Fruit fly (Drosophila melanogaster) whole organism, prepupa: ENCODE data around the gene RpS10a.

ENCODE experiments used
- Blimp-1 ChIP-seq: fragments of 200-800 bp; sonication (Bioruptor generic); optimal IDR thresholded peaks from 3 replicates; lab custom pipeline; 2017; ENCODE audit warnings: missing biosample characterization, missing genetic modification characterization, mild to moderate bottlenecking, moderate library complexity, missing genetic modification reagents
- CG10669 ChIP-seq: fragments of 200-800 bp; sonication (Bioruptor generic); optimal IDR thresholded peaks from 3 replicates; lab custom pipeline; 2018; ENCODE audit warnings: missing biosample characterization, mild to moderate bottlenecking, missing genetic modification characterization, moderate library complexity
- CG11294 ChIP-seq: fragments of 200-800 bp; sonication (Bioruptor generic); IDR thresholded peaks from 2 replicates; pipeline ENCODE4 v1.3.6; 2022; ENCODE audit warnings: missing biosample characterization, missing genetic modification characterization
- CG11762 ChIP-seq: fragments of 200-800 bp; sonication (Bioruptor generic); optimal IDR thresholded peaks from 3 replicates; lab custom pipeline; 2016; ENCODE audit warnings: missing biosample characterization, missing genetic modification characterization; ENCODE audit not compliant: insufficient read depth
- CG11902 ChIP-seq: fragments of 200-800 bp; sonication (Bioruptor generic); optimal IDR thresholded peaks from 3 replicates; lab custom pipeline; 2016; ENCODE audit warnings: missing biosample characterization, missing genetic modification characterization
- CG15336 ChIP-seq: fragments of 200-800 bp; sonication (Bioruptor generic); IDR thresholded peaks from 2 replicates; pipeline ENCODE4 v1.3.6; 2022; ENCODE audit warnings: missing biosample characterization, missing genetic modification characterization
- CG1621 ChIP-seq: fragments of 200-800 bp; sonication (Bioruptor generic); optimal IDR thresholded peaks from 3 replicates; lab custom pipeline; 2018; ENCODE audit warnings: missing biosample characterization, mild to moderate bottlenecking, missing genetic modification characterization
- CG16779 ChIP-seq: fragments of 200-800 bp; sonication (Bioruptor generic); optimal IDR thresholded peaks from 3 replicates; lab custom pipeline; 2017; ENCODE audit warnings: missing biosample characterization, mild to moderate bottlenecking, missing genetic modification characterization
- CG3032 ChIP-seq: fragments of 200-800 bp; optimal IDR thresholded peaks from 2 replicates; lab custom pipeline; 2019; ENCODE audit warnings: missing biosample characterization, mild to moderate bottlenecking, missing genetic modification characterization, moderate library complexity
- CG31627 ChIP-seq: fragments of 200-800 bp; sonication (Bioruptor generic); optimal IDR thresholded peaks from 3 replicates; lab custom pipeline; 2016; ENCODE audit warnings: missing biosample characterization, missing genetic modification characterization
- CG32006 ChIP-seq: fragments of 200-800 bp; sonication (Bioruptor generic); optimal IDR thresholded peaks from 3 replicates; lab custom pipeline; 2017; ENCODE audit warnings: missing biosample characterization, mild to moderate bottlenecking, missing genetic modification characterization
- CG34406 ChIP-seq: fragments of 200-800 bp; sonication (Bioruptor generic); optimal IDR thresholded peaks from 3 replicates; lab custom pipeline; 2016; ENCODE audit warnings: missing biosample characterization, missing genetic modification characterization
- CG3919 ChIP-seq: fragments of 200-800 bp; sonication (Bioruptor generic); optimal IDR thresholded peaks from 3 replicates; lab custom pipeline; 2016; ENCODE audit warnings: missing biosample characterization, missing genetic modification characterization
- CG6163 ChIP-seq: fragments of 200-800 bp; sonication (Bioruptor generic); IDR thresholded peaks from 3 replicates; pipeline ENCODE4 v1.3.6; 2022; ENCODE audit warnings: missing biosample characterization, missing genetic modification characterization
- CG6792 ChIP-seq: fragments of 200-800 bp; sonication (Bioruptor generic); optimal IDR thresholded peaks from 3 replicates; lab custom pipeline; 2016; ENCODE audit warnings: missing biosample characterization, missing genetic modification characterization
- CG8319 ChIP-seq: fragments of 200-800 bp; sonication (Bioruptor generic); optimal IDR thresholded peaks from 3 replicates; lab custom pipeline; 2016; ENCODE audit warnings: missing biosample characterization, missing genetic modification characterization
- CG9139 ChIP-seq: fragments of 200-800 bp; sonication (Bioruptor generic); optimal IDR thresholded peaks from 3 replicates; lab custom pipeline; 2017; ENCODE audit warnings: missing biosample characterization, mild to moderate bottlenecking, missing genetic modification characterization
- Eip75B ChIP-seq: fragments of 200-800 bp; sonication (Bioruptor generic); optimal IDR thresholded peaks from 3 replicates; lab custom pipeline; 2016; ENCODE audit warnings: missing biosample characterization, missing genetic modification characterization
- Eip78C ChIP-seq: fragments of 200-800 bp; sonication (Bioruptor generic); peaks from one replicate; lab custom pipeline; 2016; ENCODE audit warnings: missing biosample characterization, missing genetic modification characterization
- Ets21C ChIP-seq: fragments of 200-800 bp; sonication (Bioruptor generic); optimal IDR thresholded peaks from 3 replicates; lab custom pipeline; 2016; ENCODE audit warnings: missing biosample characterization, missing genetic modification characterization
- Ets96B ChIP-seq: fragments of 200-800 bp; optimal IDR thresholded peaks from 2 replicates; lab custom pipeline; 2019; ENCODE audit warnings: missing biosample characterization, mild to moderate bottlenecking, missing genetic modification characterization, moderate library complexity
- Gug ChIP-seq: fragments of 200-800 bp; sonication (Bioruptor generic); IDR thresholded peaks from 2 replicates; pipeline ENCODE4 v1.3.6; 2022; ENCODE audit warnings: missing biosample characterization, missing genetic modification characterization
- Hr39 ChIP-seq: fragments of 200-800 bp; sonication (Bioruptor generic); optimal IDR thresholded peaks from 2 replicates; lab custom pipeline; 2016; ENCODE audit warnings: missing biosample characterization, missing genetic modification characterization
- Hr4 ChIP-seq: fragments of 200-800 bp; sonication (Bioruptor generic); optimal IDR thresholded peaks from 3 replicates; lab custom pipeline; 2016; ENCODE audit warnings: missing biosample characterization, missing genetic modification characterization
- Lpt ChIP-seq: fragments of 200-800 bp; sonication (Bioruptor generic); optimal IDR thresholded peaks from 3 replicates; lab custom pipeline; 2016; ENCODE audit warnings: missing biosample characterization, missing genetic modification characterization
- Smox ChIP-seq: fragments of 200-800 bp; sonication (Bioruptor generic); optimal IDR thresholded peaks from 3 replicates; lab custom pipeline; 2016; ENCODE audit warnings: missing biosample characterization, missing genetic modification characterization
- Sox14 ChIP-seq: fragments of 200-800 bp; sonication (Bioruptor generic); optimal IDR thresholded peaks from 3 replicates; lab custom pipeline; 2016; ENCODE audit warnings: missing biosample characterization, missing genetic modification characterization
- dac ChIP-seq: fragments of 200-800 bp; sonication (Bioruptor generic); optimal IDR thresholded peaks from 2 replicates; lab custom pipeline; 2017; ENCODE audit warnings: missing biosample characterization, mild to moderate bottlenecking, missing genetic modification characterization
- dsx ChIP-seq: fragments of 200-800 bp; optimal IDR thresholded peaks from 3 replicates; lab custom pipeline; 2019; ENCODE audit warnings: missing biosample characterization, mild to moderate bottlenecking, missing genetic modification characterization, moderate library complexity; ENCODE audit not compliant: poor library complexity, severe bottlenecking
- eg ChIP-seq: fragments of 200-800 bp; sonication (Bioruptor generic); IDR thresholded peaks from 3 replicates; pipeline ENCODE4 v1.3.6; 2022; ENCODE audit warnings: missing biosample characterization, missing genetic modification characterization
- fd59A ChIP-seq: fragments of 200-800 bp; sonication (Bioruptor generic); optimal IDR thresholded peaks from 2 replicates; lab custom pipeline; 2017; ENCODE audit warnings: missing biosample characterization, mild to moderate bottlenecking, missing genetic modification characterization, missing genetic modification reagents
- fd85E ChIP-seq: fragments of 200-800 bp; sonication (Bioruptor generic); optimal IDR thresholded peaks from 3 replicates; lab custom pipeline; 2016; ENCODE audit warnings: missing biosample characterization, missing genetic modification characterization
- fkh ChIP-seq: fragments of 200-800 bp; sonication (Bioruptor generic); optimal IDR thresholded peaks from 3 replicates; lab custom pipeline; 2017; ENCODE audit warnings: missing biosample characterization, mild to moderate bottlenecking, missing genetic modification characterization, moderate library complexity
- lz ChIP-seq: fragments of 200-800 bp; sonication (Bioruptor generic); optimal IDR thresholded peaks from 3 replicates; lab custom pipeline; 2016; ENCODE audit warnings: missing biosample characterization, missing genetic modification characterization
- pdm3 ChIP-seq: fragments of 200-800 bp; sonication (Bioruptor generic); optimal IDR thresholded peaks from 3 replicates; lab custom pipeline; 2016; ENCODE audit warnings: missing biosample characterization, missing genetic modification characterization
- svp ChIP-seq: fragments of 200-800 bp; sonication (Bioruptor generic); peaks from one replicate; lab custom pipeline; 2016; ENCODE audit warnings: missing biosample characterization, missing genetic modification characterization
- topi ChIP-seq: fragments of 200-800 bp; sonication (Bioruptor generic); optimal IDR thresholded peaks from 3 replicates; lab custom pipeline; 2016; ENCODE audit warnings: missing biosample characterization, missing genetic modification characterization
- vri ChIP-seq: fragments of 200-800 bp; sonication (Bioruptor generic); optimal IDR thresholded peaks from 3 replicates; lab custom pipeline; 2016; ENCODE audit warnings: missing biosample characterization, mild to moderate bottlenecking, missing genetic modification characterization

RpS10a gene

dm6 chr3R:27604636-27605443 lies 47.7 kb upstream of the RpS10a start (continued):
- TF ChIP-seq CG8319 (no peak), lz (GFP tag; lab: Kevin White, UChicago) (peak; percentile 56), CG11294 (GFP tag; lab: Robert Waterston, UW) (no peak), fkh (GFP tag; lab: Kevin White, UChicago) (no peak), fd59A (peak; percentile 55), CG6792 (GFP tag; lab: Kevin White, UChicago) (peak; percentile 41), vri (GFP tag; lab: Kevin White, UChicago) (no peak), CG31627 (GFP tag; lab: Kevin White, UChicago) (peak; percentile 49), CG1621 (tag; lab: Kevin White, UChicago) (peak; percentile 16), Lpt (no peak), Hr4 (GFP tag; lab: Kevin White, UChicago) (peak; percentile 77), fd85E (GFP tag; lab: Kevin White, UChicago) (no peak), dac (no peak)

dm6 chr3R:27605534-27606250 lies 46.9 kb upstream of the RpS10a start:
- no peak for TF ChIP-seq Ets21C
- no peak for TF ChIP-seq CG1621 (tag; lab: Kevin White, UChicago)
- TF ChIP-seq lz (GFP tag; lab: Kevin White, UChicago), result no peak
- TF ChIP-seq CG6792 (GFP tag; lab: Kevin White, UChicago), result no peak
- TF ChIP-seq CG11902 (GFP tag; lab: Kevin White, UChicago), result no peak
- TF ChIP-seq Blimp-1 (GFP tag; lab: Kevin White, UChicago), result no peak
- no peak for TF ChIP-seq eg
- peak; percentile 69 for TF ChIP-seq fkh (GFP tag; lab: Kevin White, UChicago)
- TF ChIP-seq topi (GFP tag; lab: Kevin White, UChicago), result no peak
- TF ChIP-seq CG10669 (GFP tag; lab: Kevin White, UChicago), result no peak
- 0 out of 2 replicates have a peak, but pooled peaks have one; percentile 6 for TF ChIP-seq CG15336 (GFP tag; lab: Robert Waterston, UW)
- no peak for TF ChIP-seq CG9139
- TF ChIP-seq pdm3 (GFP tag; lab: Kevin White, UChicago), result no peak
- TF ChIP-seq fd85E (GFP tag; lab: Kevin White, UChicago), result no peak
- TF ChIP-seq CG34406 (GFP tag; lab: Kevin White, UChicago), result no peak
- no peak for TF ChIP-seq Eip75B
- TF ChIP-seq Hr4 (GFP tag; lab: Kevin White, UChicago), result peak; percentile 17
- TF ChIP-seq Sox14, result no peak
- TF ChIP-seq CG32006 (GFP tag; lab: Kevin White, UChicago), result no peak
- no peak for TF ChIP-seq dac
- no peak for TF ChIP-seq Ets96B (tag; lab: Kevin White, UChicago)
- TF ChIP-seq Eip78C (GFP tag; lab: Kevin White, UChicago), result peak; percentile 73
- no peak for TF ChIP-seq dsx (GFP tag; lab: Kevin White, UChicago)
- no peak for TF ChIP-seq CG11762 (GFP tag; lab: Kevin White, UChicago)
- no peak for TF ChIP-seq Hr39 (GFP tag; lab: Kevin White, UChicago)
- no peak for TF ChIP-seq CG16779 (tag; lab: Kevin White, UChicago)
- no peak for TF ChIP-seq Lpt
- peak; percentile 22; the same call in 1 of the 3 replicates for TF ChIP-seq CG6163 (GFP tag; lab: Robert Waterston, UW)
- TF ChIP-seq CG31627 (GFP tag; lab: Kevin White, UChicago), result no peak
- TF ChIP-seq Smox (GFP tag; lab: Kevin White, UChicago), result no peak
- TF ChIP-seq CG3919 (GFP tag; lab: Kevin White, UChicago), result no peak
- TF ChIP-seq Gug (GFP tag; lab: Robert Waterston, UW), result no peak
- no peak for TF ChIP-seq CG3032
- TF ChIP-seq svp (GFP tag; lab: Kevin White, UChicago), result peak; percentile 97
